Worm (Caenorhabditis elegans) whole organism, L2 larva: ENCODE data around the gene F44E5.2.

ENCODE experiments used
- ceh-82 ChIP-seq: fragments of 150-350 bp; optimal IDR thresholded peaks from 2 replicates; lab custom pipeline; 2014; ENCODE audit warnings: missing biosample characterization, missing genetic modification characterization
- elt-3 ChIP-seq: sonication (generic microtip); optimal IDR thresholded peaks from 2 replicates; lab custom pipeline; 2017; ENCODE audit warnings: missing biosample characterization, missing genetic modification characterization
- fos-1 ChIP-seq: fragments of 150-350 bp; optimal IDR thresholded peaks from 2 replicates; lab custom pipeline; 2014; ENCODE audit warnings: missing biosample characterization, missing genetic modification characterization
- mdl-1 ChIP-seq, 2 experiments: fragments of 150-350 bp in 1 of 2; sonication (generic microtip) in 1 of 2; optimal IDR thresholded peaks; 2 replicates each; lab custom pipeline; 2017; ENCODE audit warnings: missing biosample characterization in 2 of 2, missing genetic modification characterization in 2 of 2
- nhr-237 ChIP-seq: fragments of 150-350 bp; optimal IDR thresholded peaks from 2 replicates; lab custom pipeline; 2014; ENCODE audit warnings: missing biosample characterization, missing genetic modification characterization
- unc-39 ChIP-seq: fragments of 150-350 bp; optimal IDR thresholded peaks from 2 replicates; lab custom pipeline; 2014; ENCODE audit warnings: missing biosample characterization, missing genetic modification characterization
- unc-62 ChIP-seq: fragments of 150-350 bp; optimal IDR thresholded peaks from 2 replicates; lab custom pipeline; 2014; ENCODE audit warnings: missing biosample characterization, missing genetic modification reagents, missing genetic modification characterization
- ztf-11 ChIP-seq: sonication (generic microtip); optimal IDR thresholded peaks from 2 replicates; lab custom pipeline; 2017; ENCODE audit warnings: missing biosample characterization, missing genetic modification characterization
- ztf-4 ChIP-seq: fragments of 150-350 bp; optimal IDR thresholded peaks from 2 replicates; lab custom pipeline; 2014; ENCODE audit warnings: missing biosample characterization, missing genetic modification characterization

ce11 chrII:11725615-11726014, 41.0 kb upstream of the F44E5.2 start:
- TF ChIP-seq ztf-11 (tag; lab: Kevin White, UChicago) = no peak
- no peak for TF ChIP-seq ceh-82 (tag; lab: Kevin White, UChicago)
- TF ChIP-seq nhr-237 (tag; lab: Kevin White, UChicago) = no peak
- TF ChIP-seq mdl-1 (tag; optimal IDR thresholded peaks at IDR 0.05; lab: Kevin White, UChicago) = no peak
- no peak for TF ChIP-seq unc-62 (GFP tag; lab: Kevin White, UChicago)
- TF ChIP-seq elt-3 = no peak
- TF ChIP-seq fos-1 (tag; lab: Kevin White, UChicago) = no peak
- TF ChIP-seq unc-39 (tag; lab: Kevin White, UChicago) = no peak
- no peak for TF ChIP-seq ztf-4
